Fruit fly (Drosophila melanogaster) whole organism, embryonic: Measurements from ENCODE around the gene CG2854.

ENCODE experiments used
- Awh ChIP-seq: fragments of 200-800 bp; sonication (Bioruptor generic); IDR thresholded peaks from 2 replicates; pipeline ENCODE4, ENCODE4 v1.3.6; 2022; ENCODE audit warnings: missing biosample characterization, missing genetic modification characterization
- CG10366 ChIP-seq: fragments of 200-800 bp; sonication (Bioruptor generic); IDR thresholded peaks from 2 replicates; pipeline ENCODE4 v1.3.6; 2022; ENCODE audit warnings: missing biosample characterization, missing genetic modification characterization
- CG2120 ChIP-seq: fragments of 200-800 bp; sonication (Bioruptor generic); optimal IDR thresholded peaks from 3 replicates; lab custom pipeline; 2016; ENCODE audit warnings: missing biosample characterization, missing genetic modification characterization
- CG6813 ChIP-seq: fragments of 200-800 bp; sonication (Bioruptor generic); optimal IDR thresholded peaks from 2 replicates; lab custom pipeline; 2017; ENCODE audit warnings: missing biosample characterization, missing genetic modification characterization, mild to moderate bottlenecking, moderate library complexity, missing genetic modification reagents
- HmgD ChIP-seq: fragments of 200-800 bp; sonication (Bioruptor generic); optimal IDR thresholded peaks from 3 replicates; lab custom pipeline; 2016; ENCODE audit warnings: missing biosample characterization, missing genetic modification characterization
- Jarid2 ChIP-seq: fragments of 200-800 bp; sonication (Bioruptor generic); optimal IDR thresholded peaks from 3 replicates; lab custom pipeline; 2017; ENCODE audit warnings: mild to moderate bottlenecking, missing biosample characterization, missing genetic modification reagents, missing genetic modification characterization
- Nf-YB ChIP-seq: fragments of 200-800 bp; sonication (Bioruptor generic); optimal IDR thresholded peaks from 3 replicates; lab custom pipeline; 2019; ENCODE audit warnings: missing biosample characterization, mild to moderate bottlenecking, missing genetic modification characterization, moderate library complexity
- chif ChIP-seq, 2 experiments: fragments of 200-800 bp; sonication (Bioruptor generic); optimal IDR thresholded peaks; 3 replicates each; lab custom pipeline; 2016; ENCODE audit warnings: missing biosample characterization in 2 of 2, missing genetic modification characterization in 2 of 2
- danr ChIP-seq: fragments of 200-800 bp; sonication (Bioruptor generic); IDR thresholded peaks from 2 replicates; pipeline ENCODE4 v1.3.6; 2022; ENCODE audit warnings: missing biosample characterization, missing genetic modification characterization
- tio ChIP-seq: fragments of 200-800 bp; sonication (Bioruptor generic); optimal IDR thresholded peaks from 2 replicates; lab custom pipeline; 2017; ENCODE audit warnings: missing biosample characterization, missing genetic modification characterization, inconsistent platforms
- z ChIP-seq: fragments of 200-800 bp; sonication (Bioruptor generic); IDR thresholded peaks from 3 replicates; pipeline ENCODE4 v1.3.6; 2022; ENCODE audit warnings: missing biosample characterization, missing genetic modification characterization

CG2854 gene

DNA sequence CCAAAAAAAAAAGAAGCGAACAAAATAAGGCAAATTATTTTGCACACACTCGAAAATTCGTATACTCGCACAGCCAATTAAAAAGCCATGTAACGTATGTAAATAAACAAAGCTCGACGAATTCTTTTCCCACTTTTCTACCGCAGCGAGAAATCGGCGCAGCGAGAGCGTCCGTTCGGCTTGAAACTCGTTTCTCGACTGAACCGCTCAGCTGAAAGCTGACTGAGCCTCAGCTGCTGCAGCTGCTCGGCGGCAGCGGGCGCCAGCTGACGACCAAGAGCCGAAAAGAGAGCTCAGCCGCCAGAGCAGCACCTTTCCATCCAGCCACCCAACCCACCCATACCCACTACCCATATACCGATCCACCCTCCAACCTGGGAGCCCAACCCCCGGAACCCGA lies 39.2 kb downstream of the CG2854 start, which contains the start of gene CG2841 (continued):
- TF ChIP-seq Jarid2 (GFP tag; lab: Kevin White, UChicago) (peak; percentile 61), Awh (GFP tag; lab: Robert Waterston, UW) (no peak), danr (GFP tag; lab: Robert Waterston, UW) (no peak), z (GFP tag; lab: Robert Waterston, UW) (no peak), CG2120 (GFP tag; lab: Kevin White, UChicago) (no peak), Nf-YB (GFP tag; lab: Kevin White, UChicago) (no peak), tio (GFP tag; lab: Kevin White, UChicago) (no peak), chif (GFP tag; optimal IDR thresholded peaks at IDR 0.05; lab: Kevin White, UChicago) (no peak), HmgD (no peak), CG10366 (GFP tag; lab: Robert Waterston, UW) (no peak), CG6813 (GFP tag; lab: Kevin White, UChicago) (no peak)
